Worm (Caenorhabditis elegans): Measurements from ENCODE around the gene M03E7.1.

The M03E7.1 gene

ce11 chrV:5644171-5644570 lies 22.7 kb downstream of the M03E7.1 start, which contains the start of gene srx-117:
srx-117 (plus strand) TSS chrV:5644471.
- TF ChIP-seq nhr-90 (tag; optimal IDR thresholded peaks at IDR 0.05) = no peak
- TF ChIP-seq mcd-1 (GFP tag; IDR thresholded peaks at IDR 0.05) = no peak
- no peak for TF ChIP-seq snpc-1.3 (tag; optimal IDR thresholded peaks at IDR 0.05; ENCODE audit: insufficient read depth)
- TF ChIP-seq ets-4 (GFP tag; optimal IDR thresholded peaks at IDR 0.05) = no peak

DNA sequence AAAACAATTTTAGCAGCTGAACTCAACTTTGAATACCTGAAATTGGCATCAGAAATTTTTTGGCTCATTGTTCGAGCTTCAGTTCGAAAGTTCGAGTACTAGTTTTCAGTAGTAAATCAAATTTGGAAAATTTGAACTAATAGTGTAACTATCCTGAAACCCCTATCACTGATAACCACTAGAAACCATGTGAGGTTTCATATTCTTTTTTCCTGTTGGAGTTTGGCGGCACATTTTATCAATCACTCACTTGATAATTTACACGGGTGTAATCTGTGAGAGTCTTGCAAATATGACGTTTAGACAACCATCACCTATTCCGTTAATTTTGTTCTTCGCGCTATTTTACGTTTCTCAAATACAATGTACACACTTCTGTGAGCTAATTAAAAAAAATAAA lies 25.9 kb downstream of the M03E7.1 start, which contains the start of gene C14C11.4:
TSS of gene C14C11.4 (plus strand) at position 252 of the 400 bp plus-strand sequence.
- TF ChIP-seq ets-4 (GFP tag; optimal IDR thresholded peaks at IDR 0.05) (peak; percentile 39), nhr-80 (tag; optimal IDR thresholded peaks at IDR 0.05) (peak; percentile 86), K11D2.4 (GFP tag; IDR thresholded peaks at IDR 0.05) (no peak)

DNA sequence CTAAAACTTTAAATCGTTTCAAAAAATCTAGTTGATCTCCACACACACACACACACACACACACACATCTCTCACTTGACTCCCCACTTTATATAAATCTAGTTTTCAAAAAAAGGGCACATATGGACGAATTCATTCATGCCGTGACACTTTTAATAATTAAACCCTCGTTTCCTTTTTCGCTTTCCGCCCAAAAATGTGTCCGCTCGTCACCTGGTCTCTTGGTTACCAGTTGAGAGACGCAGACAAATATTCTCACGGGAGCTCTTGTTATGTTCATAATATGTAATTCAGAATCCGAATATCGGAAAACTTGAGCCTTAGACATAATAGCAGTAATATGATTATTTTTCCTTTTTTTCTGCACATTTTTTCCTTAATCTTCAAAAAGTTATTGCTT lies 30.4 kb downstream of the M03E7.1 start:
- no peak for TF ChIP-seq B0261.1 (tag; optimal IDR thresholded peaks at IDR 0.05)
- no peak for TF ChIP-seq madf-8 (GFP tag; conservative IDR thresholded peaks at IDR 0.05)
- TF ChIP-seq dox-1 (GFP tag; IDR thresholded peaks at IDR 0.05) = no peak
- TF ChIP-seq F10E7.11 (tag; optimal IDR thresholded peaks at IDR 0.05) = no peak
- TF ChIP-seq hsf-1 (GFP tag; IDR thresholded peaks at IDR 0.05) = no peak
- TF ChIP-seq F22D6.2 (tag; optimal IDR thresholded peaks at IDR 0.05) = no peak
- TF ChIP-seq attf-5 (GFP tag; optimal IDR thresholded peaks at IDR 0.05) = no peak
- TF ChIP-seq xnd-1 (tag; optimal IDR thresholded peaks at IDR 0.05) = no peak
- no peak for TF ChIP-seq athp-1 (tag; optimal IDR thresholded peaks at IDR 0.05)

ce11 chrV:5653990-5654499 lies 32.6 kb downstream of the M03E7.1 start, which contains the start of gene hex-2:
hex-2 (plus strand) TSS chrV:5654449.
- TF ChIP-seq unc-62 (GFP tag; optimal IDR thresholded peaks at IDR 0.05) (no peak), bed-2 (GFP tag; IDR thresholded peaks at IDR 0.05) (no peak), ceh-91 (GFP tag; IDR thresholded peaks at IDR 0.05) (no peak), nhr-179 (tag; optimal IDR thresholded peaks at IDR 0.05) (no peak), tlf-1 (GFP tag; optimal IDR thresholded peaks at IDR 0.05) (no peak), Y53G8AR.9 (GFP tag; conservative IDR thresholded peaks at IDR 0.05) (no peak), nhr-80 (tag; optimal IDR thresholded peaks at IDR 0.05) (peak; percentile 29)

ce11 chrV:5660604-5661209 lies 39.2 kb downstream of the M03E7.1 start, which contains the start of the genes mut-14 and C14C11.2:
mut-14 (minus strand) TSS chrV:5660704.
C14C11.2 (plus strand) TSS chrV:5661159.
- peak; percentile 66 for TF ChIP-seq lsl-1 (GFP tag; optimal IDR thresholded peaks at IDR 0.05)
- no peak for TF ChIP-seq ekl-4 (GFP tag; IDR thresholded peaks at IDR 0.05)
- peak; percentile 39 for TF ChIP-seq F33H1.4 (GFP tag; IDR thresholded peaks at IDR 0.05)
- peak; percentile 33; the same call in 1 of the 2 replicates for TF ChIP-seq D2030.7 (GFP tag; IDR thresholded peaks at IDR 0.05)
- TF ChIP-seq nfya-2 (GFP tag; IDR thresholded peaks at IDR 0.05) = no peak
- no peak for TF ChIP-seq rec-8 (tag; optimal IDR thresholded peaks at IDR 0.05)
- TF ChIP-seq tbp1 (GFP tag; optimal IDR thresholded peaks at IDR 0.05) = no peak
- TF ChIP-seq nfya-1 (tag; optimal IDR thresholded peaks at IDR 0.05; ENCODE audit: borderline replicate concordance, insufficient read depth) = no peak
- no peak for TF ChIP-seq lin-35 (GFP tag; optimal IDR thresholded peaks at IDR 0.05)
- TF ChIP-seq dpff-1 (tag; optimal IDR thresholded peaks at IDR 0.05) = no peak
